Fruit fly (Drosophila melanogaster) whole organism, adult: Measurements from ENCODE around the gene CG34290.

ENCODE experiments used
- CG11617 ChIP-seq: fragments of 200-800 bp; sonication (Bioruptor generic); optimal IDR thresholded peaks from 2 replicates; lab custom pipeline; 2017; ENCODE audit warnings: mild to moderate bottlenecking, missing biosample characterization, missing genetic modification reagents, missing genetic modification characterization
- CG12768 ChIP-seq: fragments of 200-800 bp; sonication (Bioruptor generic); optimal IDR thresholded peaks from 2 replicates; lab custom pipeline; 2017; ENCODE audit warnings: missing biosample characterization, missing genetic modification characterization, mild to moderate bottlenecking, moderate library complexity, missing genetic modification reagents
- CG33017 ChIP-seq: fragments of 200-800 bp; sonication (Bioruptor generic); optimal IDR thresholded peaks from 2 replicates; lab custom pipeline; 2018; ENCODE audit warnings: missing biosample characterization, mild to moderate bottlenecking, missing genetic modification characterization, moderate library complexity
- CG5204 ChIP-seq: fragments of 200-800 bp; sonication (Bioruptor generic); optimal IDR thresholded peaks from 2 replicates; lab custom pipeline; 2016; ENCODE audit warnings: missing biosample characterization, missing genetic modification characterization
- CG7045 ChIP-seq: fragments of 200-800 bp; sonication (Bioruptor generic); optimal IDR thresholded peaks from 2 replicates; lab custom pipeline; 2017; ENCODE audit warnings: missing biosample characterization, mild to moderate bottlenecking, missing genetic modification characterization
- CG7101 ChIP-seq: fragments of 200-800 bp; sonication (Bioruptor generic); optimal IDR thresholded peaks from 2 replicates; lab custom pipeline; 2018; ENCODE audit warnings: missing biosample characterization, mild to moderate bottlenecking, missing genetic modification characterization, moderate library complexity
- Crg-1 ChIP-seq: fragments of 200-800 bp; sonication (Bioruptor generic); optimal IDR thresholded peaks from 2 replicates; lab custom pipeline; 2016; ENCODE audit warnings: missing biosample characterization, missing genetic modification characterization
- Hr96 ChIP-seq: fragments of 200-800 bp; sonication (Bioruptor generic); optimal IDR thresholded peaks from 2 replicates; lab custom pipeline; 2016; ENCODE audit warnings: missing biosample characterization, missing genetic modification characterization
- Mnt ChIP-seq: fragments of 200-800 bp; sonication (Bioruptor generic); optimal IDR thresholded peaks from 2 replicates; lab custom pipeline; 2016; ENCODE audit warnings: missing biosample characterization, mild to moderate bottlenecking, missing genetic modification characterization
- tj ChIP-seq: fragments of 200-800 bp; sonication (Bioruptor generic); optimal IDR thresholded peaks from 3 replicates; lab custom pipeline; 2017; ENCODE audit warnings: missing biosample characterization, mild to moderate bottlenecking, missing genetic modification characterization, moderate library complexity
- toe ChIP-seq: fragments of 200-800 bp; sonication (Bioruptor generic); optimal IDR thresholded peaks from 2 replicates; lab custom pipeline; 2016; ENCODE audit warnings: missing biosample characterization, missing genetic modification characterization

DNA sequence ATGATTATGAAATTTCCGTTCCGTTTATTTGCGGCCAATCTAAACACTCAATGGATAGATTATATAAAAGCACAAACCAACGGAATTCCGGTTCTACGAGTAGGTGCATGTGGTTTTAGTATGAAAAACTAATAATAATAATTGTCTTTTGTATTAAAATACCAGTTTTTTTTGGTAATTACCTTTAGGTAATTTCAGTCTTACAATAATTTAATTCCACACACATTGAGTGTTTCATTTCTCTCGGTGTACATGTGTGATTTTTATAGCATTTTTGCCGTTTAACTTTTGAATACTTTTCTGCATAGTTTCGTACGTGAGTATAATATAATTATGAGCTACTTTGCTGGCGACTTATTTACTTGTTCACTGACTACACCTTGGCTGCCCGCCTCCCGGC, 13.4 kb upstream of the CG34290 start:
- TF ChIP-seq Mnt (GFP tag; lab: Kevin White, UChicago) (no peak), CG33017 (tag; lab: Kevin White, UChicago) (no peak), toe (GFP tag; lab: Kevin White, UChicago) (no peak), CG11617 (no peak), CG7045 (no peak), Hr96 (GFP tag; lab: Kevin White, UChicago) (no peak), CG12768 (GFP tag; lab: Kevin White, UChicago) (no peak), tj (no peak), CG5204 (GFP tag; lab: Kevin White, UChicago) (no peak), CG7101 (tag; lab: Kevin White, UChicago) (no peak), Crg-1 (GFP tag; lab: Kevin White, UChicago) (no peak)
